Worm (Caenorhabditis elegans) whole organism, L2 larva: ENCODE data around the gene F42A6.2.

Source experiments
- C34F6.9 ChIP-seq: fragments of 150-350 bp; optimal IDR thresholded peaks from 2 replicates; lab custom pipeline; 2014; ENCODE audit warnings: missing biosample characterization, missing genetic modification characterization
- ama-1 ChIP-seq: fragments of 150-350 bp; optimal IDR thresholded peaks from 2 replicates; lab custom pipeline; 2018; ENCODE audit warnings: inconsistent platforms
- blmp-1 ChIP-seq: sonication (generic microtip); optimal IDR thresholded peaks from 2 replicates; lab custom pipeline; 2017; ENCODE audit warnings: missing genetic modification characterization, mild to moderate bottlenecking, missing compliant biosample characterization, antibody characterized with exemption, moderate library complexity; ENCODE audit not compliant: insufficient read depth
- elt-3 ChIP-seq: sonication (generic microtip); optimal IDR thresholded peaks from 2 replicates; lab custom pipeline; 2017; ENCODE audit warnings: missing biosample characterization, missing genetic modification characterization
- fos-1 ChIP-seq: fragments of 150-350 bp; optimal IDR thresholded peaks from 2 replicates; lab custom pipeline; 2014; ENCODE audit warnings: missing biosample characterization, missing genetic modification characterization
- mdl-1 ChIP-seq, 2 experiments: fragments of 150-350 bp in 1 of 2; sonication (generic microtip) in 1 of 2; optimal IDR thresholded peaks; 2 replicates each; lab custom pipeline; 2017; ENCODE audit warnings: missing biosample characterization in 2 of 2, missing genetic modification characterization in 2 of 2
- nhr-11 ChIP-seq: fragments of 150-350 bp; optimal IDR thresholded peaks from 2 replicates; lab custom pipeline; 2014; ENCODE audit warnings: missing biosample characterization, missing genetic modification characterization
- nhr-12 ChIP-seq: fragments of 150-350 bp; optimal IDR thresholded peaks from 2 replicates; lab custom pipeline; 2014; ENCODE audit warnings: missing biosample characterization, missing genetic modification characterization
- nhr-129 ChIP-seq: fragments of 150-350 bp; optimal IDR thresholded peaks from 2 replicates; lab custom pipeline; 2014; ENCODE audit warnings: missing biosample characterization, missing genetic modification characterization
- nhr-21 ChIP-seq: fragments of 150-350 bp; optimal IDR thresholded peaks from 2 replicates; lab custom pipeline; 2014; ENCODE audit warnings: missing biosample characterization, missing genetic modification characterization
- skn-1 ChIP-seq: sonication (generic microtip); optimal IDR thresholded peaks from 2 replicates; lab custom pipeline; 2017; ENCODE audit warnings: missing biosample characterization, missing genetic modification characterization
- unc-62 ChIP-seq: fragments of 150-350 bp; optimal IDR thresholded peaks from 2 replicates; lab custom pipeline; 2014; ENCODE audit warnings: missing biosample characterization, missing genetic modification reagents, missing genetic modification characterization
- zag-1 ChIP-seq: fragments of 150-350 bp; optimal IDR thresholded peaks from 2 replicates; lab custom pipeline; 2014; ENCODE audit warnings: missing biosample characterization, missing genetic modification characterization
- ztf-11 ChIP-seq: sonication (generic microtip); optimal IDR thresholded peaks from 2 replicates; lab custom pipeline; 2017; ENCODE audit warnings: missing biosample characterization, missing genetic modification characterization

DNA sequence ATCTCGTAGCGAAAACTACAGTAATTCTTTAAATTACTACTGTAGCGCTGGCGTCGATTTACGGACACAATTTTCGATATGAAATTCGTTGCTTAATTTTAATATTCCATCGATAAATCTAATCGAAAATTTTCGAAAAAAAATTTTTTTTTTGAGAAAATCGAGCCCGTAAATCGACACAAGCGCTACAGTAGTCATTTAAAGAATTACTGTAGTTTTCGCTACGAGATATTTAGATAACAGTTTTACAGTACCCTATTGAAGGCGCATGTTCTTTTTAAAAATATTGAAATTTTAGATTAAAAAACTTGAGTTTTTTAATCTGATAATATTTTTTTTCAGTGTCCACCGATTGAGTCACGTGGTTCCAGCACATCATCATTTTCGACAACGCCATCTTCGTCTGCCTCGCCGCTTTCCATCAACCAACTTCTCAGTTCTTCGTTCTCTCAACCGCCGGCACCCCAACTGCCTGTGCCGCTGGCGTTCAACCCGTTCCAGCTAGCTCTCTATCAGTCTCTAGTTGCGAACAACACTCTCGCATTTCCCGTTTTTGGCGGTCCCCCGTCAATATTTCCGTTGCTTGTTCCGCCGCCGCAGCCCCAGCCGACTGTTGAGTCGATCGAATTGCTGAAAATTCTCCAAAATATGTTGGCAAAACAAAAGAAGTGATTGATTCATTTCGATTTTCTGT is 47.3 kb upstream of the F42A6.2 start:
- TF ChIP-seq unc-62 = no peak
- TF ChIP-seq blmp-1 (tag; lab: Kevin White, UChicago) = no peak
- TF ChIP-seq nhr-12 = no peak
- no peak for TF ChIP-seq elt-3 (tag; lab: Kevin White, UChicago)
- TF ChIP-seq fos-1 (tag; lab: Kevin White, UChicago) = no peak
- no peak for TF ChIP-seq ama-1 (lab: Kevin White, UChicago)
- no peak for TF ChIP-seq skn-1
- TF ChIP-seq nhr-21 (tag; lab: Kevin White, UChicago) = no peak
- TF ChIP-seq mdl-1 (tag; optimal IDR thresholded peaks at IDR 0.05; lab: Kevin White, UChicago) = no peak
- TF ChIP-seq zag-1 (tag; lab: Kevin White, UChicago) = no peak
- TF ChIP-seq C34F6.9 (tag; lab: Kevin White, UChicago) = no peak
- no peak for TF ChIP-seq nhr-11 (tag; lab: Kevin White, UChicago)
- TF ChIP-seq ztf-11 (tag; lab: Kevin White, UChicago) = no peak
- no peak for TF ChIP-seq nhr-129
